Worm (Caenorhabditis elegans): Measurements from ENCODE around the gene F48G7.13.

The F48G7.13 gene

DNA sequence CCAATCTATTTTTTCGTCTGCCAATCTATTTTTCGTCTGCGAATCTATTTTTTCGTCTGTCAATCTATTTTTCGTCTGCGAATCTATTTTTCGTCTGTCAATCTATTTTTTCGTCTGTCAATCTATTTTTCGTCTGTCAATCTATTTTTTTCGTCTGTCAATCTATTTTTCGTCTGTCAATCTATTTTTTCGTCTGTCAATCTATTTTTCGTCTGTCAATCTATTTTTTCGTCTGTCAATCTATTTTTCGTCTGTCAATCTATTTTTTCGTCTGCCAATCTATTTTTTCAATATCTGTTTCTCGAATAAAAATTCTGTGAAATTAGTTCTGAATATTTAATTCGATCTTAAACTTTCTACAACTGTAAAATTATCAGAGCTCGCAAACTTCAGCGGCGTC is 42.8 kb downstream of the F48G7.13 start:
- peak; percentile 59; the same call in 1 of the 2 replicates for TF ChIP-seq lim-7 (GFP tag; IDR thresholded peaks at IDR 0.05)

DNA sequence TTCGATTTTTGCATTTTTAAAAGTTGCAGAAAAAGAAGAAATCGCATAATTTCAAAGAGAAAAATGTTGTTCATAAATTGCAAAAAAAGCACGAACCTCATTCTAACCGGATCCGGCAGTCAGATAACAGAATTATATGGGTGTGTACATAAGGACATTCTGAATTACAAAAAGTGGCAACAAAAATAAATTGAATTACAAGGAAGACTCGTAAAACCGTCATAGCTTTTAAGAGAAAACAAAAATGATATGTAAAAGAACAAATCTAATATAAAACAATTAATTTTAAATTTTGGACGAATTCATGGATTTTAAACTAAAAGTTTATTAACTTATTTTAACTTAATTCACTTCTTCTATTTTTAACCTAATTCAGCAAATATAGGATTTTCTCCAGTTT is 44.8 kb downstream of the F48G7.13 start, which contains the start of gene F31F4.17:
TSS of gene F31F4.17 (minus strand) at position 101 of the 400 bp plus-strand sequence.
- TF ChIP-seq lsy-2 (tag; optimal IDR thresholded peaks at IDR 0.05) (no peak), arid-1 (GFP tag; conservative IDR thresholded peaks at IDR 0.05) (no peak), ces-1 (GFP tag; optimal IDR thresholded peaks at IDR 0.05) (no peak), gei-8 (GFP tag; optimal IDR thresholded peaks at IDR 0.05) (no peak), fos-1 (tag; optimal IDR thresholded peaks at IDR 0.05) (no peak), lin-29 (GFP tag; IDR thresholded peaks at IDR 0.05) (no peak), unc-39 (tag; optimal IDR thresholded peaks at IDR 0.05) (no peak), ceh-82 (tag; optimal IDR thresholded peaks at IDR 0.05) (no peak), nhr-102 (tag; optimal IDR thresholded peaks at IDR 0.05) (no peak), hlh-30 (tag; optimal IDR thresholded peaks at IDR 0.05; ENCODE audit: insufficient read depth) (no peak), aly-2 (tag; optimal IDR thresholded peaks at IDR 0.05) (no peak), attf-4 (tag; optimal IDR thresholded peaks at IDR 0.05) (no peak), skn-1 (tag; optimal IDR thresholded peaks at IDR 0.05) (no peak), nhr-10 (tag; optimal IDR thresholded peaks at IDR 0.05) (no peak), pqm-1 (tag; optimal IDR thresholded peaks at IDR 0.05) (no peak), ceh-62 (tag; optimal IDR thresholded peaks at IDR 0.05) (no peak), mxl-2 (GFP tag; conservative IDR thresholded peaks at IDR 0.05) (no peak)

DNA sequence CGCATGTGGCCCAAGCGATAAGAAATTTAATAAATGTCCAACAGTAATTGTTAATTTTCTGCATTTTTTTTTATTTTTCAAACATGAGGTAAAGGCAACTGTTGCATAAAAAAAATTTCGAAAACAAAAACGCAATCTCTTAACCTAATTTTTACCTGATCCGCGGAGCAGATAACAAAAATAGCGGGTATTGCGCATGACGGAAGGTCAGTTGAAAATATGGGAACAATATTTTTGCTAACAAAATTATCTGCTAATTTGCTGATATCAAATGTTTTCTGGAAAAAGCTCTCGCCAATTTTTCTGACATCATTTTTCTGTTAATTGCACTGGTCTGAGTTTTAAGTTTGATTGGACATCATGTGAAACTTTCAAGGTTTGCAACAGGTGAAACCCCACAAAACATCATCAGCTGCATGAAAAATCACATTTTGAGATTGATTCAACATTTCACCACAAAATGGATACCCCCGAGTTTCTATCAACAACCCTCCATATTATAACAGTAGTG is 49.0 kb downstream of the F48G7.13 start, which contains the start of the genes F31F4.11 and srh-266:
TSS of gene F31F4.11 (minus strand) at position 101 of the 511 bp plus-strand sequence.
TSS of gene srh-266 (plus strand) at position 461 of the 511 bp plus-strand sequence.
- TF ChIP-seq daf-19 (GFP tag; conservative IDR thresholded peaks at IDR 0.05) (no peak), mxl-3 (GFP tag; optimal IDR thresholded peaks at IDR 0.05) (no peak), daf-12 (tag; optimal IDR thresholded peaks at IDR 0.05) (no peak), unc-62 (GFP tag; optimal IDR thresholded peaks at IDR 0.05 in 1 of 2) (no peak), unc-62 (tag; optimal IDR thresholded peaks at IDR 0.05) (no peak), zfp-3 (GFP tag; conservative IDR thresholded peaks at IDR 0.05) (no peak), lin-29 (GFP tag; IDR thresholded peaks at IDR 0.05) (no peak), Y105C5A.15 (GFP tag; IDR thresholded peaks at IDR 0.05) (no peak), nhr-28 (tag; optimal IDR thresholded peaks at IDR 0.05) (no peak), tag-97 (GFP tag; IDR thresholded peaks at IDR 0.05) (no peak), nhr-42 (GFP tag; IDR thresholded peaks at IDR 0.05) (no peak), mdl-1 (tag; optimal IDR thresholded peaks at IDR 0.05) (no peak), fos-1 (tag; optimal IDR thresholded peaks at IDR 0.05) (no peak), php-3 (GFP tag; IDR thresholded peaks at IDR 0.05) (no peak), lim-7 (GFP tag; IDR thresholded peaks at IDR 0.05) (no peak), jun-1 (tag; optimal IDR thresholded peaks at IDR 0.05) (no peak), ama-1 (optimal IDR thresholded peaks at IDR 0.05) (no peak), madf-5 (GFP tag; IDR thresholded peaks at IDR 0.05) (no peak), Y5F2A.4 (GFP tag; optimal IDR thresholded peaks at IDR 0.05) (no peak), mdt-29 (GFP tag; IDR thresholded peaks at IDR 0.05) (no peak)

Data from whole organism, L4 larva.